Worm (Caenorhabditis elegans) whole organism, mixed stage, embryonic: ENCODE data around the gene T27D12.1.

Experiments used
- M03D4.4 ChIP-seq: sonication (generic microtip); optimal IDR thresholded peaks from 2 replicates; lab custom pipeline; 2017; ENCODE audit warnings: mild to moderate bottlenecking, missing genetic modification characterization, missing compliant biosample characterization
- bed-3 ChIP-seq: fragments of 200-800 bp; sonication (Bioruptor generic); optimal IDR thresholded peaks from 3 replicates; lab custom pipeline; 2018; ENCODE audit warnings: mild to moderate bottlenecking, missing genetic modification characterization, moderate library complexity, missing compliant biosample characterization
- blmp-1 ChIP-seq: fragments of 150-350 bp; optimal IDR thresholded peaks from 2 replicates; lab custom pipeline; 2014; ENCODE audit warnings: missing biosample characterization, missing genetic modification characterization
- ceh-39 ChIP-seq: fragments of 150-350 bp; optimal IDR thresholded peaks from 2 replicates; lab custom pipeline; 2014; ENCODE audit warnings: missing biosample characterization, missing genetic modification characterization
- ceh-43 ChIP-seq: fragments of 200-800 bp; sonication (Bioruptor generic); optimal IDR thresholded peaks from 2 replicates; lab custom pipeline; 2018; ENCODE audit warnings: mild to moderate bottlenecking, missing genetic modification characterization, moderate library complexity, missing compliant biosample characterization
- ceh-83 ChIP-seq: fragments of 200-800 bp; sonication (Bioruptor generic); optimal IDR thresholded peaks from 2 replicates; lab custom pipeline; 2018; ENCODE audit warnings: mild to moderate bottlenecking, missing genetic modification characterization, missing compliant biosample characterization
- ces-1 ChIP-seq: fragments of 150-350 bp; optimal IDR thresholded peaks from 2 replicates; lab custom pipeline; 2014; ENCODE audit warnings: missing biosample characterization, missing genetic modification reagents, missing genetic modification characterization
- cnd-1 ChIP-seq: fragments of 200-800 bp; sonication (Bioruptor generic); optimal IDR thresholded peaks from 2 replicates; lab custom pipeline; 2018; ENCODE audit warnings: mild to moderate bottlenecking, missing genetic modification characterization, missing compliant biosample characterization
- drap-1 ChIP-seq: fragments of 200-800 bp; sonication (Bioruptor generic); optimal IDR thresholded peaks from 3 replicates; lab custom pipeline; 2018; ENCODE audit warnings: mild to moderate bottlenecking, missing genetic modification characterization, missing compliant biosample characterization
- elt-1 ChIP-seq: sonication (generic microtip); optimal IDR thresholded peaks from 2 replicates; lab custom pipeline; 2017; ENCODE audit warnings: missing genetic modification characterization, mild to moderate bottlenecking, missing compliant biosample characterization, antibody characterized with exemption, moderate library complexity, borderline replicate concordance; ENCODE audit not compliant: insufficient read depth
- flh-1 ChIP-seq: fragments of 200-800 bp; sonication (Bioruptor generic); optimal IDR thresholded peaks from 2 replicates; lab custom pipeline; 2018; ENCODE audit warnings: mild to moderate bottlenecking, missing genetic modification characterization, moderate library complexity, missing compliant biosample characterization
- ham-2 ChIP-seq: fragments of 200-800 bp; sonication (Bioruptor generic); optimal IDR thresholded peaks from 2 replicates; lab custom pipeline; 2018; ENCODE audit warnings: mild to moderate bottlenecking, missing genetic modification characterization, missing compliant biosample characterization
- hlh-1 ChIP-seq: fragments of 150-350 bp; optimal IDR thresholded peaks from 2 replicates; lab custom pipeline; 2014; ENCODE audit warnings: missing biosample characterization, missing genetic modification reagents, missing genetic modification characterization
- lin-13 ChIP-seq: fragments of 150-350 bp; optimal IDR thresholded peaks from 2 replicates; lab custom pipeline; 2014; ENCODE audit warnings: missing biosample characterization, missing genetic modification characterization
- lin-32 ChIP-seq: fragments of 200-800 bp; sonication (Bioruptor generic); optimal IDR thresholded peaks from 2 replicates; lab custom pipeline; 2018; ENCODE audit warnings: mild to moderate bottlenecking, missing genetic modification characterization, missing compliant biosample characterization
- lsy-2 ChIP-seq: fragments of 150-350 bp; optimal IDR thresholded peaks from 2 replicates; lab custom pipeline; 2014; ENCODE audit warnings: missing biosample characterization, missing genetic modification characterization
- mab-5 ChIP-seq: fragments of 150-350 bp; optimal IDR thresholded peaks from 2 replicates; lab custom pipeline; 2014; ENCODE audit warnings: missing biosample characterization, missing genetic modification characterization
- mep-1 ChIP-seq: fragments of 150-350 bp; optimal IDR thresholded peaks from 2 replicates; lab custom pipeline; 2017; ENCODE audit warnings: missing biosample characterization, missing genetic modification reagents, missing genetic modification characterization, inconsistent platforms
- mls-2 ChIP-seq: sonication (generic microtip); optimal IDR thresholded peaks from 2 replicates; lab custom pipeline; 2016; ENCODE audit warnings: mild to moderate bottlenecking, missing genetic modification characterization, moderate library complexity, missing compliant biosample characterization
- nhr-12 ChIP-seq: fragments of 150-350 bp; optimal IDR thresholded peaks from 2 replicates; lab custom pipeline; 2014; ENCODE audit warnings: missing biosample characterization, missing genetic modification characterization
- nhr-2 ChIP-seq: fragments of 150-350 bp; optimal IDR thresholded peaks from 2 replicates; lab custom pipeline; 2014; ENCODE audit warnings: missing biosample characterization, missing genetic modification characterization
- nhr-28 ChIP-seq: fragments of 150-350 bp; optimal IDR thresholded peaks from 2 replicates; lab custom pipeline; 2014; ENCODE audit warnings: missing biosample characterization, missing genetic modification characterization
- nhr-76 ChIP-seq: sonication (generic microtip); optimal IDR thresholded peaks from 2 replicates; lab custom pipeline; 2017; ENCODE audit warnings: missing biosample characterization, missing genetic modification characterization
- pha-4 ChIP-seq: fragments of 150-350 bp; optimal IDR thresholded peaks from 2 replicates; lab custom pipeline; 2018; ENCODE audit warnings: missing biosample characterization, missing genetic modification reagents, missing genetic modification characterization
- sem-2 ChIP-seq: fragments of 200-800 bp; sonication (Bioruptor generic); optimal IDR thresholded peaks from 2 replicates; lab custom pipeline; 2018; ENCODE audit warnings: mild to moderate bottlenecking, missing genetic modification characterization, missing compliant biosample characterization
- snpc-4 ChIP-seq: fragments of 150-350 bp; optimal IDR thresholded peaks from 2 replicates; lab custom pipeline; 2014; ENCODE audit warnings: missing biosample characterization, missing genetic modification characterization
- sptf-1 ChIP-seq: sonication (generic microtip); optimal IDR thresholded peaks from 2 replicates; lab custom pipeline; 2017; ENCODE audit warnings: mild to moderate bottlenecking, missing genetic modification characterization, moderate library complexity, missing compliant biosample characterization
- tbx-8 ChIP-seq: fragments of 200-800 bp; sonication (Bioruptor generic); optimal IDR thresholded peaks from 2 replicates; lab custom pipeline; 2018; ENCODE audit warnings: mild to moderate bottlenecking, missing genetic modification characterization, moderate library complexity, missing compliant biosample characterization
- unc-120 ChIP-seq: sonication (generic microtip); optimal IDR thresholded peaks from 2 replicates; lab custom pipeline; 2017; ENCODE audit warnings: missing genetic modification characterization, missing compliant biosample characterization; ENCODE audit not compliant: poor library complexity, severe bottlenecking
- unc-39 ChIP-seq: fragments of 150-350 bp; optimal IDR thresholded peaks from 2 replicates; lab custom pipeline; 2014; ENCODE audit warnings: missing biosample characterization, missing genetic modification characterization
- unc-62 ChIP-seq: fragments of 150-350 bp; optimal IDR thresholded peaks from 2 replicates; lab custom pipeline; 2014; ENCODE audit warnings: missing biosample characterization, missing genetic modification reagents, missing genetic modification characterization
- zip-8 ChIP-seq: fragments of 150-350 bp; optimal IDR thresholded peaks from 2 replicates; lab custom pipeline; 2014; ENCODE audit warnings: missing biosample characterization, missing genetic modification characterization
- ztf-11 ChIP-seq: fragments of 150-350 bp; optimal IDR thresholded peaks from 2 replicates; lab custom pipeline; 2014; ENCODE audit warnings: missing biosample characterization, missing genetic modification characterization

T27D12.1 gene

ce11 chrII:11849572-11849971 is 7.2 kb downstream of the T27D12.1 start:
- TF ChIP-seq blmp-1 (no peak), hlh-1 (tag; lab: Kevin White, UChicago) (no peak), zip-8 (tag; lab: Kevin White, UChicago) (no peak), tbx-8 (GFP tag; lab: Kevin White, UChicago) (no peak), unc-62 (GFP tag; lab: Kevin White, UChicago) (no peak), sem-2 (GFP tag; lab: Kevin White, UChicago) (no peak), mep-1 (tag; lab: Kevin White, UChicago) (no peak), mab-5 (tag; lab: Kevin White, UChicago) (no peak), unc-120 (tag; lab: Kevin White, UChicago) (no peak), nhr-76 (tag; lab: Kevin White, UChicago) (no peak), nhr-2 (tag; lab: Kevin White, UChicago) (no peak), ces-1 (no peak), ceh-39 (no peak), cnd-1 (no peak)

- no peak for TF ChIP-seq blmp-1
- no peak for TF ChIP-seq mep-1 (tag; lab: Kevin White, UChicago)
- no peak for TF ChIP-seq elt-1 (tag; lab: Kevin White, UChicago)
- TF ChIP-seq ces-1, result no peak
- no peak for TF ChIP-seq tbx-8 (GFP tag; lab: Kevin White, UChicago)
- TF ChIP-seq lin-13 (tag; lab: Kevin White, UChicago), result no peak
- no peak for TF ChIP-seq bed-3 (GFP tag; lab: Kevin White, UChicago)
- TF ChIP-seq, all 35 proteins: peak for 0
Observed at ce11 chrII:11852191-11852901, 9.9 kb downstream of the T27D12.1 start.

ce11 chrII:11853108-11853507 is 10.7 kb downstream of the T27D12.1 start:
- no peak for TF ChIP-seq lsy-2 (tag; lab: Kevin White, UChicago)
- TF ChIP-seq sptf-1 (tag; lab: Kevin White, UChicago), result no peak
- TF ChIP-seq unc-39, result no peak
- no peak for TF ChIP-seq unc-120 (tag; lab: Kevin White, UChicago)
- TF ChIP-seq snpc-4 (tag; lab: Kevin White, UChicago), result no peak
- no peak for TF ChIP-seq M03D4.4 (tag; lab: Kevin White, UChicago)
- no peak for TF ChIP-seq nhr-12 (tag; lab: Kevin White, UChicago)
- no peak for TF ChIP-seq nhr-28 (tag; lab: Kevin White, UChicago)
- no peak for TF ChIP-seq sem-2 (GFP tag; lab: Kevin White, UChicago)
- TF ChIP-seq unc-62 (GFP tag; lab: Kevin White, UChicago), result no peak
- no peak for TF ChIP-seq ces-1
- no peak for TF ChIP-seq lin-32 (GFP tag; lab: Kevin White, UChicago)
- TF ChIP-seq mls-2, result no peak
- no peak for TF ChIP-seq mep-1 (tag; lab: Kevin White, UChicago)

- TF ChIP-seq sem-2 (GFP tag; lab: Kevin White, UChicago) (no peak), ceh-83 (GFP tag; lab: Kevin White, UChicago) (no peak), ham-2 (no peak), unc-39 (no peak), flh-1 (no peak), mls-2 (no peak), nhr-12 (tag; lab: Kevin White, UChicago) (no peak), elt-1 (tag; lab: Kevin White, UChicago) (no peak), cnd-1 (no peak), pha-4 (tag; lab: Kevin White, UChicago) (no peak), M03D4.4 (tag; lab: Kevin White, UChicago) (no peak), nhr-76 (tag; lab: Kevin White, UChicago) (no peak), nhr-28 (tag; lab: Kevin White, UChicago) (no peak), drap-1 (GFP tag; lab: Kevin White, UChicago) (no peak), ztf-11 (tag; lab: Kevin White, UChicago) (no peak), zip-8 (tag; lab: Kevin White, UChicago) (no peak), ceh-43 (GFP tag; lab: Kevin White, UChicago) (no peak)
Observed at ce11 chrII:11854749-11855148, 12.3 kb downstream of the T27D12.1 start.
